Fruit fly (Drosophila melanogaster) Kc167 (cell line): ENCODE results near the gene CG1907.

Source experiments
- Myc ChIP-seq: fragments of >200 bp; optimal IDR thresholded peaks from 2 replicates; lab custom pipeline; 2017; ENCODE audit warnings: missing external identifiers
- Sin3A ChIP-seq: fragments of >200 bp; optimal IDR thresholded peaks from 2 replicates; lab custom pipeline; 2018; ENCODE audit warnings: missing external identifiers
- h ChIP-seq: fragments of >200 bp; optimal IDR thresholded peaks from 3 replicates; lab custom pipeline; 2018; ENCODE audit warnings: missing external identifiers
- insv ChIP-seq: fragments of >200 bp; optimal IDR thresholded peaks from 3 replicates; lab custom pipeline; 2018; ENCODE audit warnings: missing external identifiers
- psq ChIP-seq: fragments of >200 bp; optimal IDR thresholded peaks from 2 replicates; lab custom pipeline; 2017; ENCODE audit warnings: missing external identifiers
- ttk ChIP-seq: sonication (Bioruptor generic); optimal IDR thresholded peaks from 2 replicates; lab custom pipeline; 2017; ENCODE audit warnings: missing external identifiers

DNA sequence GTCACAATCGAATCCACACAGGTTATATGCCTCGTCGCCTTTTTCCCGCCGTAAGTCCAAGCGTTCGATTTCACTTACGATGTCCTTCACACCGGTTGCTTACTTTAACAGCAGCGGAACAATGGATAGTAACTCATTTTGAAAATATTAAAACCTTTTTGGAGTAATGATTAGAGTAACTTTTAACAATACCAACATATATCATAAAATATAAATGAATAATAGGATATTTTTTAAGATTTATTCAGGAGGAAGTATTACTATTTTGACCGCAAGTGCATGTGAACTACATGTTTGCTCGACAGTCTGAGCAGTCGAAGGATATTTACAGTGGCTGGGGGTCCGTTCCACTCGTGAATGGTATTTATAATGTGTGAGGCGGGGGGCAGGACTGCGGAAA, 1.7 kb upstream of the CG1907 start:
- no peak for TF ChIP-seq ttk (lab: Kevin White, UChicago)
- TF ChIP-seq psq (lab: Kevin White, UChicago): no peak
- no peak for TF ChIP-seq Myc (lab: Kevin White, UChicago)
- no peak for TF ChIP-seq insv (lab: Kevin White, UChicago)
- TF ChIP-seq h (lab: Kevin White, UChicago): no peak
- no peak for TF ChIP-seq Sin3A (lab: Kevin White, UChicago)
